Worm (Caenorhabditis elegans) whole organism, early embryonic: ENCODE data around the gene dsb-3.

Source experiments
- ama-1 ChIP-seq: fragments of 150-350 bp; optimal IDR thresholded peaks from 2 replicates; lab custom pipeline; 2014
- ets-7 ChIP-seq: sonication (generic microtip); optimal IDR thresholded peaks from 2 replicates; lab custom pipeline; 2016; ENCODE audit warnings: missing genotype, missing genetic modification characterization, missing compliant biosample characterization
- flt-1 ChIP-seq: fragments of 200-800 bp; sonication (Bioruptor generic); IDR thresholded peaks from 2 replicates; pipeline ENCODE4 v1.3.6; 2022; ENCODE audit warnings: missing genetic modification characterization, missing compliant biosample characterization
- sea-1 ChIP-seq: fragments of 200-800 bp; sonication (Bioruptor generic); conservative IDR thresholded peaks from 2 replicates; pipeline ENCODE4 v1.3.6; 2022; ENCODE audit warnings: missing genetic modification characterization, missing compliant biosample characterization

DNA sequence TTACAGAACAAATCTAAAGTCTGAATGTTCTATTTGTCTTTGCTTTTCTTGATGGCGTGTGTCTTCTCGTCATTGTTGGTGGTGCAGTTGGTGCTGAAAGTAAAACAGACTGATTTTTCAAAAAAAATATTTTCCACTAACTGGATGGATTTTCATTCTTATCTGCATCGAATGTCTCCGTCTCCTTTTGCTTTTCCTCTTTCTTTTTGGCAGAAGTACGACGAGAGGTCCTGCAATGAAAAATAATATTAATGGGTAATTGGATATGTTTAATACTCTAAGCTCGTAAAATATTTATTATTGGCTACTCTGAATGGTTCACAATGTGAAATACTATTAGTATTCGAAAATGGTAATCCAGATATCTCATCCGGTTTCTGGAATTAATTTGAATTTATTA lies 690 bp upstream of the dsb-3 start, which contains the start of gene del-7:
- no peak for TF ChIP-seq ama-1 (lab: Kevin White, UChicago)
- TF ChIP-seq ets-7 = no peak
- TF ChIP-seq flt-1 (GFP tag; lab: Robert Waterston, UW) = no peak
- no peak for TF ChIP-seq sea-1
